Worm (Caenorhabditis elegans) whole organism, L4 larva: ENCODE measurements around the gene T14B1.1.

ENCODE experiments used
- F44E2.7 ChIP-seq: fragments of 200-800 bp; sonication (Bioruptor generic); IDR thresholded peaks from 2 replicates; pipeline ENCODE4 v2.1.2; 2022; ENCODE audit warnings: missing genetic modification characterization, missing compliant biosample characterization
- F49E8.2 ChIP-seq: sonication (generic microtip); optimal IDR thresholded peaks from 2 replicates; lab custom pipeline; 2016; ENCODE audit warnings: missing compliant biosample characterization, mild to moderate bottlenecking, missing genetic modification characterization, borderline replicate concordance
- T26A8.4 ChIP-seq: fragments of 200-800 bp; sonication (Bioruptor generic); IDR thresholded peaks from 2 replicates; pipeline ENCODE4 v1.3.6; 2022; ENCODE audit warnings: missing genetic modification characterization, missing compliant biosample characterization
- aha-1 ChIP-seq: fragments of 150-350 bp; peaks from one replicate; lab custom pipeline; 2014; ENCODE audit warnings: missing biosample characterization, missing genetic modification characterization
- aly-2 ChIP-seq: sonication (generic microtip); optimal IDR thresholded peaks from 2 replicates; lab custom pipeline; 2018; ENCODE audit warnings: missing biosample characterization, missing genetic modification characterization
- arid-1 ChIP-seq: fragments of 200-800 bp; sonication (Bioruptor generic); conservative IDR thresholded peaks from 2 replicates; pipeline ENCODE4 v1.3.6; 2022; ENCODE audit warnings: missing genetic modification reagents, missing genetic modification characterization, missing compliant biosample characterization
- ceh-20 ChIP-seq: fragments of 200-800 bp; sonication (Bioruptor generic); IDR thresholded peaks from 2 replicates; pipeline ENCODE4 v1.3.6; 2022; ENCODE audit warnings: missing genetic modification reagents, missing genetic modification characterization, missing compliant biosample characterization
- ceh-62 ChIP-seq: sonication (generic microtip); optimal IDR thresholded peaks from 2 replicates; lab custom pipeline; 2017; ENCODE audit warnings: missing biosample characterization, missing genetic modification characterization
- ceh-82 ChIP-seq: sonication (generic microtip); optimal IDR thresholded peaks from 2 replicates; lab custom pipeline; 2017; ENCODE audit warnings: missing biosample characterization, missing genetic modification characterization
- ctbp-1 ChIP-seq: fragments of 200-800 bp; sonication (Bioruptor generic); IDR thresholded peaks from 2 replicates; pipeline ENCODE4 v1.3.6; 2022; ENCODE audit warnings: missing genetic modification reagents, missing genetic modification characterization, missing compliant biosample characterization
- daf-16 ChIP-seq, 3 experiments: sonication (generic microtip); optimal IDR thresholded peaks; 2 replicates each; lab custom pipeline; 2016 to 2017; ENCODE audit warnings: missing genetic modification characterization in 3 of 3, missing genetic modification reagents in 3 of 3, mild to moderate bottlenecking in 2 of 3, missing compliant biosample characterization in 2 of 3, missing biosample characterization in 1 of 3, moderate library complexity in 1 of 3
- dmd-6 ChIP-seq: fragments of 200-800 bp; sonication (Bioruptor generic); IDR thresholded peaks from 2 replicates; pipeline ENCODE4 v1.3.6; 2022; ENCODE audit warnings: missing genetic modification reagents, missing genetic modification characterization, missing compliant biosample characterization
- fkh-10 ChIP-seq: fragments of 150-350 bp; optimal IDR thresholded peaks from 2 replicates; lab custom pipeline; 2014; ENCODE audit warnings: missing biosample characterization, missing genetic modification reagents, missing genetic modification characterization
- fos-1 ChIP-seq: fragments of 150-350 bp; optimal IDR thresholded peaks from 2 replicates; lab custom pipeline; 2014; ENCODE audit warnings: missing biosample characterization, missing genetic modification characterization
- hlh-11 ChIP-seq: fragments of 200-800 bp; sonication (Bioruptor generic); optimal IDR thresholded peaks from 2 replicates; lab custom pipeline; 2018; ENCODE audit warnings: mild to moderate bottlenecking, missing genetic modification characterization, missing compliant biosample characterization
- hlh-30 ChIP-seq: sonication (generic microtip); optimal IDR thresholded peaks from 2 replicates; lab custom pipeline; 2017; ENCODE audit warnings: antibody characterized with exemption, mild to moderate bottlenecking, missing genetic modification characterization, missing compliant biosample characterization; ENCODE audit not compliant: insufficient read depth
- jun-1 ChIP-seq: fragments of 150-350 bp; optimal IDR thresholded peaks from 2 replicates; lab custom pipeline; 2014; ENCODE audit warnings: missing biosample characterization, missing genetic modification reagents, missing genetic modification characterization
- lim-7 ChIP-seq: fragments of 200-800 bp; sonication (Bioruptor generic); IDR thresholded peaks from 2 replicates; pipeline ENCODE4 v1.3.6; 2022; ENCODE audit warnings: missing genetic modification characterization, missing compliant biosample characterization
- lin-29 ChIP-seq: fragments of 200-800 bp; sonication (Bioruptor generic); IDR thresholded peaks from 2 replicates; pipeline ENCODE4 v1.3.6; 2022; ENCODE audit warnings: missing genetic modification reagents, missing genetic modification characterization, missing compliant biosample characterization
- lin-38 ChIP-seq: fragments of 200-800 bp; sonication (Bioruptor generic); IDR thresholded peaks from 2 replicates; pipeline ENCODE4 v1.3.6; 2022; ENCODE audit warnings: missing genetic modification reagents, missing genetic modification characterization, missing compliant biosample characterization
- lir-3 ChIP-seq: sonication (generic microtip); optimal IDR thresholded peaks from 2 replicates; lab custom pipeline; 2016; ENCODE audit warnings: mild to moderate bottlenecking, missing genetic modification characterization, missing compliant biosample characterization
- lsy-2 ChIP-seq, 2 experiments: fragments of 150-350 bp in 1 of 2; sonication (generic microtip) in 1 of 2; optimal IDR thresholded peaks; 2 replicates each; lab custom pipeline; 2014 to 2017; ENCODE audit warnings: missing biosample characterization in 2 of 2, missing genetic modification characterization in 2 of 2
- madf-9 ChIP-seq: fragments of 200-800 bp; sonication (Bioruptor generic); conservative IDR thresholded peaks from 2 replicates; pipeline ENCODE4 v1.3.6; 2022; ENCODE audit warnings: missing genetic modification reagents, missing genetic modification characterization, missing compliant biosample characterization
- nhr-102 ChIP-seq: sonication (generic microtip); optimal IDR thresholded peaks from 2 replicates; lab custom pipeline; 2016; ENCODE audit warnings: mild to moderate bottlenecking, missing genetic modification characterization, moderate library complexity, missing compliant biosample characterization
- nhr-11 ChIP-seq: fragments of 150-350 bp; optimal IDR thresholded peaks from 2 replicates; lab custom pipeline; 2014; ENCODE audit warnings: missing biosample characterization, missing genetic modification characterization
- nhr-28 ChIP-seq: fragments of 150-350 bp; optimal IDR thresholded peaks from 2 replicates; lab custom pipeline; 2014; ENCODE audit warnings: missing biosample characterization, missing genetic modification characterization
- nhr-48 ChIP-seq: sonication (generic microtip); optimal IDR thresholded peaks from 2 replicates; lab custom pipeline; 2016; ENCODE audit warnings: mild to moderate bottlenecking, missing genetic modification characterization, missing compliant biosample characterization
- nhr-77 ChIP-seq: fragments of 150-350 bp; optimal IDR thresholded peaks from 2 replicates; lab custom pipeline; 2014; ENCODE audit warnings: missing biosample characterization, missing genetic modification characterization
- set-16 ChIP-seq: fragments of 200-800 bp; sonication (Bioruptor generic); IDR thresholded peaks from 2 replicates; pipeline ENCODE4 v1.3.6; 2022; ENCODE audit warnings: missing genetic modification reagents, missing genetic modification characterization, missing compliant biosample characterization
- snpc-1.2 ChIP-seq: fragments of 200-800 bp; sonication (Bioruptor generic); IDR thresholded peaks from 2 replicates; pipeline ENCODE4 v1.3.6; 2022; ENCODE audit warnings: missing genetic modification reagents, missing genetic modification characterization, missing compliant biosample characterization
- spr-3 ChIP-seq: fragments of 200-800 bp; sonication (Bioruptor generic); optimal IDR thresholded peaks from 2 replicates; lab custom pipeline; 2018; ENCODE audit warnings: mild to moderate bottlenecking, missing genetic modification characterization, missing compliant biosample characterization
- tra-1 ChIP-seq: fragments of 200-800 bp; sonication (Bioruptor generic); IDR thresholded peaks from 2 replicates; pipeline ENCODE4 v1.3.6; 2022; ENCODE audit warnings: missing genetic modification reagents, missing genetic modification characterization, missing compliant biosample characterization
- unc-130 ChIP-seq: sonication (generic microtip); optimal IDR thresholded peaks from 2 replicates; lab custom pipeline; 2016; ENCODE audit warnings: missing genetic modification reagents, missing genetic modification characterization, missing compliant biosample characterization
- unc-39 ChIP-seq: sonication (generic microtip); optimal IDR thresholded peaks from 2 replicates; lab custom pipeline; 2017; ENCODE audit warnings: missing biosample characterization, missing genetic modification characterization
- unc-62 ChIP-seq, 3 experiments: fragments of 150-350 bp in 1 of 3; sonication (generic microtip); optimal IDR thresholded peaks in 2 of 3; peaks in 1 of 3; 1 replicate in 1 of 3; 2 replicates in 2 of 3; lab custom pipeline; 2014 to 2017; ENCODE audit warnings: missing biosample characterization in 3 of 3, missing genetic modification characterization in 3 of 3, missing genetic modification reagents in 3 of 3, missing genotype in 1 of 3
- zfp-2 ChIP-seq: sonication (generic microtip); optimal IDR thresholded peaks from 2 replicates; lab custom pipeline; 2016; ENCODE audit warnings: mild to moderate bottlenecking, missing genetic modification characterization, missing compliant biosample characterization
- zfp-3 ChIP-seq: fragments of 200-800 bp; sonication (Bioruptor generic); conservative IDR thresholded peaks from 2 replicates; pipeline ENCODE4 v1.3.6; 2022; ENCODE audit warnings: missing genetic modification reagents, missing genetic modification characterization, missing compliant biosample characterization
- zip-2 ChIP-seq: fragments of 150-350 bp; optimal IDR thresholded peaks from 2 replicates; lab custom pipeline; 2014; ENCODE audit warnings: missing biosample characterization, missing genetic modification characterization

T14B1.1 gene

ce11 chrX:9674799-9675198 is 6.3 kb upstream of the T14B1.1 start, which contains the start of gene C43C3.4:
Gene C43C3.4, minus strand, starts transcription at chrX:9674899.
- no peak for TF ChIP-seq lim-7
- no peak for TF ChIP-seq set-16 (GFP tag; lab: Robert Waterston, UW)
- TF ChIP-seq F49E8.2 (tag; lab: Kevin White, UChicago), result no peak
- TF ChIP-seq snpc-1.2 (GFP tag; lab: Robert Waterston, UW), result no peak
- no peak for TF ChIP-seq ceh-62 (tag; lab: Kevin White, UChicago)
- no peak for TF ChIP-seq T26A8.4 (GFP tag; lab: Robert Waterston, UW)
- TF ChIP-seq unc-130 (GFP tag; lab: Kevin White, UChicago), result no peak
- no peak for TF ChIP-seq aly-2
- TF ChIP-seq hlh-11 (tag; lab: Kevin White, UChicago), result no peak
- no peak for TF ChIP-seq nhr-77 (tag; lab: Kevin White, UChicago)
- TF ChIP-seq ceh-82 (tag; lab: Kevin White, UChicago), result no peak
- no peak for TF ChIP-seq zip-2 (tag; lab: Kevin White, UChicago)
- TF ChIP-seq ceh-20, result no peak

ce11 chrX:9673228-9673627 is 4.7 kb upstream of the T14B1.1 start:
- peak; percentile 30 for TF ChIP-seq nhr-28 (tag; lab: Kevin White, UChicago)
- TF ChIP-seq hlh-30 (tag; lab: Kevin White, UChicago), result peak; percentile 32
- TF ChIP-seq daf-16 (GFP tag; optimal IDR thresholded peaks at IDR 0.05; lab: Kevin White, UChicago), result no peak
- TF ChIP-seq daf-16 (tag; optimal IDR thresholded peaks at IDR 0.05; lab: Kevin White, UChicago), result peak; percentile 64
- peak in 1 of 2 experiments; percentile 83 for TF ChIP-seq unc-62 (GFP tag; optimal IDR thresholded peaks at IDR 0.05 in 1 of 2; lab: Kevin White, UChicago)
- TF ChIP-seq unc-62 (tag; optimal IDR thresholded peaks at IDR 0.05; lab: Kevin White, UChicago), result no peak
- TF ChIP-seq jun-1, result no peak

- peak; percentile 61 for TF ChIP-seq nhr-28 (tag; lab: Kevin White, UChicago)
- no peak for TF ChIP-seq ctbp-1 (GFP tag; lab: Robert Waterston, UW)
- TF ChIP-seq ceh-82 (tag; lab: Kevin White, UChicago), result no peak
- TF ChIP-seq nhr-11 (tag; lab: Kevin White, UChicago), result peak; percentile 11
- TF ChIP-seq zfp-3 (GFP tag; lab: Robert Waterston, UW), result no peak
- no peak for TF ChIP-seq lsy-2 (tag; optimal IDR thresholded peaks at IDR 0.05; lab: Kevin White, UChicago)
- 0 out of 2 replicates have a peak, but pooled peaks have one; percentile 13 for TF ChIP-seq dmd-6 (GFP tag; lab: Robert Waterston, UW)
- TF ChIP-seq F44E2.7 (GFP tag; lab: Robert Waterston, UW), result no peak
- TF ChIP-seq nhr-48 (tag; lab: Kevin White, UChicago), result no peak
- TF ChIP-seq hlh-11 (tag; lab: Kevin White, UChicago), result peak; percentile 43
- TF ChIP-seq hlh-30 (tag; lab: Kevin White, UChicago), result peak; percentile 22
- TF ChIP-seq, all 104 proteins: peak for 5
Observed at ce11 chrX:9667391-9667790, 1.1 kb downstream of the T14B1.1 start.

DNA sequence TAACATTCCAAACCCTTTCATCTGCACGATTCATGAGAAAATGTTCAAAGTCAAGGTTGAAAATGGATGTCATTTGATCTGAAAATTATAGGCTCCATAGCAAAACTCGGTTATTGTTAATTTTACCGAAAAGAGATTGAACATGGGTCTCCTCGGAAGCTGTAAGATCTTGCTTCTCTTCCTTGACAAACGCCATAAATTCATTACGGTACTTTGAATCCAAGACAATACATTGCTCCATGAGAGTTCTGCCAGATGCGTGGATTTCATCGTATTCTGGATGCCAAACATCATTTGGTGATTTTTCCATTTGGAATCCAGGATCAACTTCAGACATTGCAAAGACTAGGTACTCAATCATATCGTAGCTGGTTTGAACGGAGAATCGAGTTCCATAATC is 2.6 kb downstream of the T14B1.1 start:
- no peak for TF ChIP-seq lir-3 (tag; lab: Kevin White, UChicago)
- TF ChIP-seq aha-1, result peak; percentile 93
- no peak for TF ChIP-seq unc-130 (GFP tag; lab: Kevin White, UChicago)
- TF ChIP-seq lin-29 (GFP tag; lab: Robert Waterston, UW), result no peak
- no peak for TF ChIP-seq T26A8.4 (GFP tag; lab: Robert Waterston, UW)

- TF ChIP-seq spr-3 (GFP tag; lab: Kevin White, UChicago) (no peak), aha-1 (peak; percentile 91)
Observed at ce11 chrX:9656772-9657171, 11.8 kb downstream of the T14B1.1 start.

ce11 chrX:9654232-9654631 is 14.3 kb downstream of the T14B1.1 start:
- no peak for TF ChIP-seq zfp-2
- no peak for TF ChIP-seq fkh-10 (GFP tag; lab: Kevin White, UChicago)
- TF ChIP-seq arid-1, result no peak
- no peak for TF ChIP-seq nhr-102
- TF ChIP-seq T26A8.4 (GFP tag; lab: Robert Waterston, UW), result no peak
- TF ChIP-seq unc-39 (tag; lab: Kevin White, UChicago), result no peak
- TF ChIP-seq tra-1 (GFP tag; lab: Robert Waterston, UW), result no peak
- no peak for TF ChIP-seq daf-16 (GFP tag; optimal IDR thresholded peaks at IDR 0.05; lab: Kevin White, UChicago)
- TF ChIP-seq daf-16 (tag; optimal IDR thresholded peaks at IDR 0.05; lab: Kevin White, UChicago), result no peak
- TF ChIP-seq madf-9 (GFP tag; lab: Robert Waterston, UW), result no peak
- TF ChIP-seq fos-1 (tag; lab: Kevin White, UChicago), result no peak
- no peak for TF ChIP-seq lin-38
